Worm (Caenorhabditis elegans) whole organism, midembryonic: ENCODE measurements around the gene Y49F6C.8.

Experiments
- T22C8.4 ChIP-seq: fragments of 200-800 bp; sonication (Bioruptor generic); IDR thresholded peaks from 2 replicates; pipeline ENCODE4 v1.3.6; 2022; ENCODE audit warnings: missing genetic modification characterization, missing compliant biosample characterization
- cog-1 ChIP-seq: sonication (generic microtip); optimal IDR thresholded peaks from 2 replicates; lab custom pipeline; 2016; ENCODE audit warnings: missing genetic modification characterization, missing compliant biosample characterization
- flt-1 ChIP-seq: fragments of 200-800 bp; sonication (Bioruptor generic); IDR thresholded peaks from 2 replicates; pipeline ENCODE4 v1.3.6; 2022; ENCODE audit warnings: missing genetic modification characterization, missing compliant biosample characterization
- klf-2 ChIP-seq: fragments of 200-800 bp; sonication (Bioruptor generic); conservative IDR thresholded peaks from 2 replicates; pipeline ENCODE4 v1.3.6; 2022; ENCODE audit warnings: missing genetic modification reagents, missing genetic modification characterization, missing compliant biosample characterization
- med-1 ChIP-seq: sonication (generic microtip); optimal IDR thresholded peaks from 2 replicates; lab custom pipeline; 2017; ENCODE audit warnings: missing genetic modification characterization, mild to moderate bottlenecking, missing compliant biosample characterization, antibody characterized with exemption, missing genetic modification reagents; ENCODE audit not compliant: insufficient read depth
- ref-1 ChIP-seq: fragments of 200-800 bp; sonication (Bioruptor generic); conservative IDR thresholded peaks from 2 replicates; pipeline ENCODE4 v1.3.6; 2022; ENCODE audit warnings: missing genetic modification reagents, missing genetic modification characterization, missing compliant biosample characterization
- tab-1 ChIP-seq: fragments of 200-800 bp; sonication (Bioruptor generic); IDR thresholded peaks from 2 replicates; pipeline ENCODE4 v1.3.6; 2022; ENCODE audit warnings: missing genetic modification characterization, missing compliant biosample characterization
- ztf-23 ChIP-seq: fragments of 200-800 bp; sonication (Bioruptor generic); IDR thresholded peaks from 2 replicates; pipeline ENCODE4 v1.3.6; 2022; ENCODE audit warnings: missing genetic modification reagents, missing genetic modification characterization, missing compliant biosample characterization
- ztf-29 ChIP-seq: fragments of 200-800 bp; sonication (Bioruptor generic); IDR thresholded peaks from 2 replicates; pipeline ENCODE4 v1.3.6; 2022; ENCODE audit warnings: missing genetic modification reagents, missing genetic modification characterization, missing compliant biosample characterization

Y49F6C.8 gene

DNA sequence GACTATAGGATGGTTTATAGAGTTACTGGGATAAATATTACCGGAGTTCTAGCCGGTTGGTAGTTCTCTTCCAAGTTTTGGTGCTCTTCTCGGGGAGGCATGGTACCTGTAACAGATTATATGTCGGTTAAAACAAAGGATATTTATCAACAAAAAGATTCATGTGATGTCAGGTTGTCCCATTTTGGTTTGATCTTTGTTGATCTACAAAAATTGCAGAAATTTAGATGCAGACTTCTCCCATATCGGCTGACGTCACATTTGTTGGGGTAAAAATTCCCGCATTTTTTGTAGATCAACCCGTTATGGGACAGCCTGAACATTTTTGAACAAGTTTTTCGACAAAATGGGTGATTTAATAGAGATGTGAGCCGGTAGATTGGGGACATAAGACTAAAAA is 1.8 kb downstream of the Y49F6C.8 start, which contains the start of gene Y49F6C.7:
Gene Y49F6C.7, minus strand, starts transcription at position 101 of the 400 bp plus-strand sequence.
- TF ChIP-seq tab-1 (GFP tag; lab: Robert Waterston, UW): no peak
- no peak for TF ChIP-seq med-1 (GFP tag; lab: Kevin White, UChicago)
- no peak for TF ChIP-seq flt-1 (GFP tag; lab: Robert Waterston, UW)
- TF ChIP-seq ztf-23 (GFP tag; lab: Robert Waterston, UW): no peak
- no peak for TF ChIP-seq ref-1 (GFP tag; lab: Robert Waterston, UW)
- TF ChIP-seq T22C8.4: no peak
- TF ChIP-seq ztf-29 (GFP tag; lab: Robert Waterston, UW): no peak

DNA sequence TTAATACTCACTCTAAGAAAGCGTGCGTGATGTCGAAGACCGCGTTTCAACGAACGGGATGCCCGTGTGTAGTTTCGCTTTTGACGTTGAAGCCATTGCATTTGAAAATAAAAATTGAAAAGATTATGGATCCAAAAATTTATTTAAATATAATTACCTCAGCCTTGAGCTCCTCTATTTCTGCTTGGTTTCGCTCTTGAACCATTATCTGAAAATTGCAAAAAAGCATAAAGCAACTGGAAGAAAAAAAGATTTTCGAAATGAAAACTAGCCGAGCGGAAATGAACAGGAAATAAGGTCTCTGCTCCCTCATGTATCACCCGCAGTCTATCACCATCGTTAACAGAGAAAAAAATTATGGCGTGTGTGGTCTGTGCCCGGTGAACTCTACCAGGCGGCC is 2.8 kb downstream of the Y49F6C.8 start, which contains the start of gene Y49F6C.6:
Gene Y49F6C.6, minus strand, starts transcription at position 101 of the 400 bp plus-strand sequence.
- no peak for TF ChIP-seq klf-2 (GFP tag; lab: Robert Waterston, UW)
- TF ChIP-seq ztf-29 (GFP tag; lab: Robert Waterston, UW): no peak
- TF ChIP-seq ref-1 (GFP tag; lab: Robert Waterston, UW): no peak
- no peak for TF ChIP-seq flt-1 (GFP tag; lab: Robert Waterston, UW)
- no peak for TF ChIP-seq T22C8.4

DNA sequence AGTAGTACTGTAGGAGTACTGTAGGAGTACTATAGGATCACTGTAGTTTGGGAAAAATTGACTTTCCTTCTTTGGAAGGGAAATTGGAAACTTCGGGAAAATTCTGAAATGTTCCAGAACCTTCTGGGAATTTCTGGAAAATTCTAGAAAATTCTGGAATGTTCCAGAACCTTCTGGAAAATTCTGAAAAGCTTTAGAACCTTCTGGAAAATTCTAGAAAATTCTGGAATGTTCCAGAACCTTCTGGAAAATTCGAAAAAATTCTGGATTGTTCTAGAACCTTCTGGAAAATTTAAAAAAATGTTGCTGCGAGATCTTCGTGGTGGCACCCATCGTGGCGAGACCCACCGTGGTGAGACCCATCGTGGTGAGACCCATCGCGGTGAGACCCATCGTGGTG is 4.3 kb downstream of the Y49F6C.8 start:
- peak; percentile 11; the same call in 1 of the 2 replicates for TF ChIP-seq flt-1 (GFP tag; lab: Robert Waterston, UW)

DNA sequence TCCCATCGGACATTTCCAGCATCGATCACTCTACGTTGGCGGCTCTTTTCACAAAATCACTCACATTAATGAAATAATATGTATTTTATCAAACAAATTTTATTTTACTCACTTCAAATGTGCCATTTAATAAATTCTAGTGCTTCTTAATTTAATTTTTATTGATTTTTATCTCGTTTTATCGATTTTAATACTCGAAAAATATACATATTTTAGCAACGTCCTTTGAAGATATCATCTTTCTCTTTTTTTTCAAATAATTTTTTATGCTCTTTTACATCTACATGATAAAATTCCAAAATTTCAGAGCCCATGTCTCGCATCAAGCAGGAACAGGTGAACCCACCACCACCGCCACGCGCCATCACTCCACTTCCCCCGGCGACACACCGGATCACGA is 11.1 kb downstream of the Y49F6C.8 start, which contains the start of the genes lido-14 and bath-27:
Gene lido-14, plus strand, starts transcription at position 301 of the 400 bp plus-strand sequence.
Gene bath-27, plus strand, starts transcription at position 306 of the 400 bp plus-strand sequence.
- TF ChIP-seq ref-1 (GFP tag; lab: Robert Waterston, UW): no peak
- TF ChIP-seq med-1 (GFP tag; lab: Kevin White, UChicago): no peak
- no peak for TF ChIP-seq tab-1 (GFP tag; lab: Robert Waterston, UW)
- TF ChIP-seq ztf-23 (GFP tag; lab: Robert Waterston, UW): no peak
- no peak for TF ChIP-seq flt-1 (GFP tag; lab: Robert Waterston, UW)
- TF ChIP-seq klf-2 (GFP tag; lab: Robert Waterston, UW): no peak
- no peak for TF ChIP-seq ztf-29 (GFP tag; lab: Robert Waterston, UW)
- no peak for TF ChIP-seq cog-1
- TF ChIP-seq T22C8.4: no peak

DNA sequence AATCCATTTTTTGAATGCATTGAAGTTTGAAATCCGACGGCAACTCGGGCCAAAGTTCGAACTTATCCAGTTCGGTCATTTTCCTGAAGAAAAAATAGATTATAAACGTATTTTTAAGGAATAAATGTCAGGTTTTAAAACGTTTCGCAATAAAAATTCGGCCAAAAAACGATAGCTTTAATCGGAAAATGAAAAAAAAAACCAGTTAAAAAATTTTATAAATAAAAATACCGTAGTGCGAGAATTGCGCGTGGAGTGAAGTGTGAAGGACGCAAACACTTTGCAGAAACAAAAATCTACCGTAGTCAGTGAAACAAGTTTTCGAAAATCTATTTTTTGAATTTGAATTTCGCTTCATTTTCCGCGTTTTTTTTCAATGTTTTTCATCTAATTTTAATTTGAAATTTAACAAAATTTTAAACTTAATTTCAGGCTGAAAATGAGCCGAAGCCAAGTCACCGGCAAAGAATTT is 20.1 kb downstream of the Y49F6C.8 start, which contains the start of gene F14D2.8:
Gene F14D2.8, minus strand, starts transcription at position 51 of the 472 bp plus-strand sequence.
- TF ChIP-seq ztf-29 (GFP tag; lab: Robert Waterston, UW) (no peak), med-1 (GFP tag; lab: Kevin White, UChicago) (no peak), ref-1 (GFP tag; lab: Robert Waterston, UW) (no peak), ztf-23 (GFP tag; lab: Robert Waterston, UW) (no peak)

DNA sequence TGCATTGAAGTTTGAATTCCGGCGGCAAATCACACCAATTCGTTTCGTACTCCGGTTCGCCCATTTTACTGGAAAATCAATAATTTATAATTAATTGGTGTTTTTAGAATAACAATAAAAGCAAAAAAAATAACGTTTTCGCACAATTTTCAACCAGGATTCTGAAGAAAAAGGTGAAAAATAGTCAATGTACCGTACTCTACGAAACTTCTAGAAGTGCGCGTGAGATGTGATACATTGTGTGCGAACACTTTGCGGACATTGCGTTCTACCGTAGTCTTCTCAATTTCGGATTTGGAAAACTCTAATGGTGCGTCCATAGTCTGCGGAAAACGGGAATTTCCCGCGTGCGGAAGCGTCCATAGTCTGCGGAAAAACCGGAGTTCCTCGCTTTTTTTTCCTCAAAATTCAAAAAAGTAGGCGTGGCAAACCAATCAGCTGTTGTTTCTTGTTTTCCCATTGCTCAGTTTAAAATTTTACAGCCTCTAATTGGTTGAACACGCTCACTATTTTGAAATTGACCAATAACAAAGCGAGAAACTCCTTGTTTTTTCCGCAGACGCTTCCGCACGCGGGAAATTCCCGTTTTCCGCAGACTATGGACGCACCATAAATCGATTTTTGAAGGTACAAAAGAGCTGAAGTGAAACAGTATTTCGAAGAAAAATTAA is 21.8 kb downstream of the Y49F6C.8 start, which contains the start of the genes F14D2.14 and bath-29:
Gene F14D2.14, minus strand, starts transcription at position 51 of the 671 bp plus-strand sequence.
Gene bath-29, plus strand, starts transcription at position 621 of the 671 bp plus-strand sequence.
- no peak for TF ChIP-seq T22C8.4
- TF ChIP-seq ztf-29 (GFP tag; lab: Robert Waterston, UW): no peak
- no peak for TF ChIP-seq cog-1
- TF ChIP-seq ref-1 (GFP tag; lab: Robert Waterston, UW): no peak
- TF ChIP-seq ztf-23 (GFP tag; lab: Robert Waterston, UW): no peak
- TF ChIP-seq med-1 (GFP tag; lab: Kevin White, UChicago): no peak
- no peak for TF ChIP-seq flt-1 (GFP tag; lab: Robert Waterston, UW)
- no peak for TF ChIP-seq tab-1 (GFP tag; lab: Robert Waterston, UW)
- TF ChIP-seq klf-2 (GFP tag; lab: Robert Waterston, UW): no peak

DNA sequence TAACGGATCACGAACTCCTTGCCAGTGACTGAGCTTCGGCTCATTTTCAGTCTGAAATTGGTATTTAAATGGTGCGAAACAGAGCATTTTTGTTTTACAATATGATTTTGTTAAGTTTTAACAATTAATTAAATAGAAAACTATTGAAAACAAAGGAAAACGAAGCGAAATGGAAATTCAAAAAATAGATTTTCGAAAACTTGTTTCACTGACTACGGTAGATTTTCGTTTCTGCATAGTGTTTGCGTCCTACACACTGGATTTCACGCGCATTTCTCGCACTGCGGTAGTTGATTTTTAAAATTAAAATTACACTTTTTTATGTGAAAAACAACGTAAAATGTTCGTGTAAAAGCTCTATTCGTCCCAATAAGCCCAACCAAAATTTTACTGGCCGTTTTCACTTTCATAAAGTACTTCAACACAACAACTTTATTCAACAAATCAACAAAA is 23.6 kb downstream of the Y49F6C.8 start, which contains the start of gene bath-30:
Gene bath-30, minus strand, starts transcription at position 51 of the 453 bp plus-strand sequence.
- no peak for TF ChIP-seq ztf-29 (GFP tag; lab: Robert Waterston, UW)
- no peak for TF ChIP-seq flt-1 (GFP tag; lab: Robert Waterston, UW)
- TF ChIP-seq ref-1 (GFP tag; lab: Robert Waterston, UW): no peak
- TF ChIP-seq ztf-23 (GFP tag; lab: Robert Waterston, UW): no peak
- TF ChIP-seq klf-2 (GFP tag; lab: Robert Waterston, UW): no peak
- no peak for TF ChIP-seq med-1 (GFP tag; lab: Kevin White, UChicago)
- no peak for TF ChIP-seq T22C8.4
- no peak for TF ChIP-seq tab-1 (GFP tag; lab: Robert Waterston, UW)
- no peak for TF ChIP-seq cog-1

DNA sequence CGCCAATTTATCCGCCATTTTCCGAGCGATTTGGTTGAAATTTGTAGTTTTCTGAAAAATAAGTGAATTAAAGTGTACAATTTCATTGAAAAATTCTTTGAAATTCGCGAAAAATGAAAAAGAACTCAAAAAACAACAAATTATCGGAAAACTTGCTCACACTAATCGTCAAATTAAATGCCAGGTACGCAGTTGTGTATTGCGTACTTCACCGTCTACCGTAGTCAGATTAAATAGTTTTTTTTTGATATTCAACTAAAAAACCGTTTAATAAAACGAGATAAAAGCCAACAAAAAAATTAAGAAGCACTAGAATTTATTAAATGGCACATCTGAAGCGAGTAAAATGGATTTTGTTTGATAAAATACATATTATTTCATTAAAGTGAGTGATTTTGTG is 25.0 kb downstream of the Y49F6C.8 start, which contains the start of gene bath-28:
Gene bath-28, minus strand, starts transcription at position 51 of the 400 bp plus-strand sequence.
- TF ChIP-seq cog-1 (no peak), ref-1 (GFP tag; lab: Robert Waterston, UW) (no peak), med-1 (GFP tag; lab: Kevin White, UChicago) (no peak), T22C8.4 (no peak)

DNA sequence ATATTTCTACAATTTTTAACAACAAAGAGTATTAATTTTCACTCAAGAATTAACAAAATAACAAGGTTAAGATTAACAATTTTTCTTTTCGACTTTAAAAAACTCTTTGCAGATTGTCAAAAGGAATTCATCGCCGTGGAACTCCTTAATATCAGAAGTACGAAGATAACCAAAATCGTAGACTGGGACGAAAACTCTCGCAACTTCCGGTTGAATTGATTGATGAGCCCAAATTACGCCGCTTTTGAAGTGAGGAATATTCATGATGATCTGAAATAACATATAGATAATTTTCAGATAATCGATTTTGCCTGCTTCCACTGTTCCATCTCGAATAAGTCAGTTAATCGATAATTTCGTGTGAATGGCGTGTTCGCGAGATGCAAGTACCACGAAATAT is 26.2 kb downstream of the Y49F6C.8 start, which contains the start of gene F14D2.15:
Gene F14D2.15, minus strand, starts transcription at position 101 of the 400 bp plus-strand sequence.
- TF ChIP-seq T22C8.4 (0 out of 2 replicates have a peak, but pooled peaks have one; percentile 34), ztf-23 (GFP tag; lab: Robert Waterston, UW) (no peak)

DNA sequence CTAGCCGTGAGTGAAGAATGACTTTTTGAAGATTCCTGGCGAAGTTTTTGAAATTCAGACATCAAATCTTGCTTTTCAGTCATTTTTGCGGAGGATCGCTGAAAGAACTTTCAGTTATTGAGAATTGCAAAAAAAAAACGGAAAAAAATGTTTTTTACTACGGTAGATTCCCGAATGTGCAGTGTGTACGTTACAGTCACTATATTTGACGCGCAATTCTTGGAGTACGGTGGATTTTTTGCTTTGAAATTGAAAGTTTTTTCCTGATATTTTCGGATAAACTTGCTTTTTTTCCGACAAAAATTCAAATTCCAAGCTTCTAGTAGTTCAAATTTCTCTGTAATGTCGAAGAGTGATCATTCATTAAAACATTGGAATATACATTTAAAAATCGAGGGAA is 27.9 kb downstream of the Y49F6C.8 start, which contains the start of gene F14D2.11:
Gene F14D2.11, minus strand, starts transcription at position 101 of the 400 bp plus-strand sequence.
- no peak for TF ChIP-seq ref-1 (GFP tag; lab: Robert Waterston, UW)
- no peak for TF ChIP-seq cog-1
- no peak for TF ChIP-seq tab-1 (GFP tag; lab: Robert Waterston, UW)
- no peak for TF ChIP-seq klf-2 (GFP tag; lab: Robert Waterston, UW)
- TF ChIP-seq T22C8.4: no peak
- TF ChIP-seq ztf-23 (GFP tag; lab: Robert Waterston, UW): no peak
- TF ChIP-seq med-1 (GFP tag; lab: Kevin White, UChicago): no peak
